Fruit fly (Drosophila melanogaster): ENCODE data around the gene CG10340.

dm6 chr3R:16649282-16649681 lies 35.1 kb upstream of the CG10340 start:
- TF ChIP-seq CG32121 (GFP tag; IDR thresholded peaks at IDR 0.05), result no peak
- no peak for TF ChIP-seq CG34367 (tag; optimal IDR thresholded peaks at IDR 0.05)
- TF ChIP-seq CG12605 (GFP tag; IDR thresholded peaks at IDR 0.05), result no peak
